Worm (Caenorhabditis elegans) whole organism, late embryonic: ENCODE data around the gene B0454.6.

Experiments
- C38D4.7 ChIP-seq: fragments of 200-800 bp; sonication (Bioruptor generic); optimal IDR thresholded peaks from 2 replicates; lab custom pipeline; 2018; ENCODE audit warnings: mild to moderate bottlenecking, missing genetic modification characterization, moderate library complexity, missing compliant biosample characterization
- ama-1 ChIP-seq: fragments of 150-350 bp; optimal IDR thresholded peaks from 2 replicates; lab custom pipeline; 2014
- ceh-22 ChIP-seq: sonication (generic microtip); optimal IDR thresholded peaks from 2 replicates; lab custom pipeline; 2017; ENCODE audit warnings: missing biosample characterization, missing genetic modification characterization
- ceh-24 ChIP-seq: sonication (generic microtip); optimal IDR thresholded peaks from 2 replicates; lab custom pipeline; 2016; ENCODE audit warnings: mild to moderate bottlenecking, missing genetic modification characterization, missing compliant biosample characterization
- ceh-48 ChIP-seq: sonication (generic microtip); optimal IDR thresholded peaks from 2 replicates; lab custom pipeline; 2016; ENCODE audit warnings: missing genetic modification characterization, inconsistent platforms, missing compliant biosample characterization
- dmd-4 ChIP-seq: sonication (generic microtip); optimal IDR thresholded peaks from 2 replicates; lab custom pipeline; 2016; ENCODE audit warnings: borderline replicate concordance, missing genetic modification characterization, missing compliant biosample characterization
- fkh-10 ChIP-seq: fragments of 150-350 bp; optimal IDR thresholded peaks from 2 replicates; lab custom pipeline; 2014; ENCODE audit warnings: missing biosample characterization, missing genetic modification reagents, missing genetic modification characterization
- hlh-15 ChIP-seq: sonication (generic microtip); optimal IDR thresholded peaks from 2 replicates; lab custom pipeline; 2016; ENCODE audit warnings: missing genetic modification characterization, missing compliant biosample characterization
- hlh-8 ChIP-seq: sonication (generic microtip); optimal IDR thresholded peaks from 2 replicates; lab custom pipeline; 2016; ENCODE audit warnings: missing genotype, missing genetic modification characterization, missing compliant biosample characterization
- pha-4 ChIP-seq: fragments of 150-350 bp; optimal IDR thresholded peaks from 2 replicates; lab custom pipeline; 2018; ENCODE audit warnings: missing biosample characterization, missing genetic modification reagents, missing genetic modification characterization
- sox-4 ChIP-seq: sonication (generic microtip); optimal IDR thresholded peaks from 2 replicates; lab custom pipeline; 2017; ENCODE audit warnings: mild to moderate bottlenecking, missing genetic modification characterization, inconsistent platforms, missing compliant biosample characterization
- tbx-2 ChIP-seq: sonication (generic microtip); optimal IDR thresholded peaks from 2 replicates; lab custom pipeline; 2016; ENCODE audit warnings: missing genetic modification characterization, missing compliant biosample characterization
- unc-55 ChIP-seq: sonication (generic microtip); optimal IDR thresholded peaks from 2 replicates; lab custom pipeline; 2017; ENCODE audit warnings: missing biosample characterization, missing genetic modification reagents, missing genetic modification characterization
- ztf-16 ChIP-seq: sonication (generic microtip); optimal IDR thresholded peaks from 2 replicates; lab custom pipeline; 2017; ENCODE audit warnings: missing genetic modification characterization, missing compliant biosample characterization

DNA sequence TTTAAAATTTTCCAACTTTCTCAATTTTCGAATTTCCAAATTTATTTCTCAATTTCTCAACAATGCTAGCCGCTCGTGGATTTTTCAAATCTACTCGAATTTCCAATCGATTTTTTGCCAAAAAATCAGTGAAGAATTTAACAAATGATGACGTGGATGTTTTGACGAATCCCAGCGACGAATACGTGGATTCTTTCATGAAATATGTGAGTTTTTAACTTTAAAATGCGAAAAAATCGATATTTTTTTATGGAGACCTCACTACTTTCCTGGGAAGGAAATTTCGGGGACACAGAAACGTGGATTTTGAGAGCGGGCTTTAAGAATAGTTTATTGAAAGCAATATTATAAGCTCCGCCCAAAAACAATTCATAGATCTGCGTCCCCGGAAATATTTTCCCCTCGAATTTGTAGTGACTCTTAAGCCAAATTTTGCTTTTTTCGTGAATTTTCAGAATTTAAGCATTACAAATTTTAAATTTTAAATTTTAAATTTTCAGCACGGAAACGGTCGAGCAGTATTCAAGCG is 41.0 kb upstream of the B0454.6 start, which contains the start of gene K08A2.2:
- TF ChIP-seq ceh-22 (tag; lab: Kevin White, UChicago) (no peak), C38D4.7 (GFP tag; lab: Kevin White, UChicago) (no peak), sox-4 (tag; lab: Kevin White, UChicago) (no peak), ceh-48 (tag; lab: Kevin White, UChicago) (no peak), unc-55 (no peak), pha-4 (tag; lab: Kevin White, UChicago) (no peak), ama-1 (no peak), ceh-24 (no peak), fkh-10 (GFP tag; lab: Kevin White, UChicago) (no peak), hlh-15 (no peak), dmd-4 (tag; lab: Kevin White, UChicago) (no peak), tbx-2 (tag; lab: Kevin White, UChicago) (peak; percentile 49), hlh-8 (tag; lab: Kevin White, UChicago) (no peak), ztf-16 (no peak)
